Worm (Caenorhabditis elegans) whole organism, L3 larva: ENCODE results near the gene K08H2.2.

Experiments
- R02D3.7 ChIP-seq: fragments of 150-350 bp; optimal IDR thresholded peaks from 2 replicates; lab custom pipeline; 2014; ENCODE audit warnings: missing biosample characterization, missing genetic modification characterization
- aly-2 ChIP-seq: fragments of 150-350 bp; optimal IDR thresholded peaks from 2 replicates; lab custom pipeline; 2014; ENCODE audit warnings: missing biosample characterization, missing genetic modification characterization
- ama-1 ChIP-seq: fragments of 150-350 bp; optimal IDR thresholded peaks from 2 replicates; lab custom pipeline; 2018
- ceh-16 ChIP-seq: sonication (generic microtip); optimal IDR thresholded peaks from 2 replicates; lab custom pipeline; 2017; ENCODE audit warnings: missing biosample characterization, missing genetic modification characterization
- ceh-82 ChIP-seq: fragments of 150-350 bp; optimal IDR thresholded peaks from 2 replicates; lab custom pipeline; 2014; ENCODE audit warnings: missing biosample characterization, missing genetic modification characterization
- egl-5 ChIP-seq: fragments of 150-350 bp; optimal IDR thresholded peaks from 2 replicates; lab custom pipeline; 2017; ENCODE audit warnings: missing biosample characterization, missing genetic modification reagents, missing genetic modification characterization, inconsistent platforms
- elt-2 ChIP-seq: sonication (generic microtip); optimal IDR thresholded peaks from 2 replicates; lab custom pipeline; 2016; ENCODE audit warnings: missing genetic modification reagents, mild to moderate bottlenecking, missing genetic modification characterization, missing compliant biosample characterization
- elt-3 ChIP-seq, 3 experiments: fragments of 150-350 bp in 1 of 3; sonication (generic microtip) in 2 of 3; optimal IDR thresholded peaks; 2 replicates in 2 of 3; 4 replicates in 1 of 3; lab custom pipeline; 2014 to 2017; ENCODE audit warnings: missing biosample characterization in 3 of 3, missing genetic modification characterization in 3 of 3
- fkh-10 ChIP-seq: sonication (generic microtip); optimal IDR thresholded peaks from 2 replicates; lab custom pipeline; 2017; ENCODE audit warnings: missing biosample characterization, missing genetic modification reagents, missing genetic modification characterization
- hmg-11 ChIP-seq: sonication (generic microtip); optimal IDR thresholded peaks from 2 replicates; lab custom pipeline; 2016; ENCODE audit warnings: missing genetic modification characterization, missing compliant biosample characterization
- lin-15B ChIP-seq: fragments of 150-350 bp; optimal IDR thresholded peaks from 2 replicates; lab custom pipeline; 2014; ENCODE audit warnings: missing biosample characterization, missing genetic modification characterization
- lin-39 ChIP-seq: fragments of 150-350 bp; optimal IDR thresholded peaks from 2 replicates; lab custom pipeline; 2018; ENCODE audit warnings: missing biosample characterization, missing genetic modification reagents, missing genetic modification characterization
- nfya-1 ChIP-seq: sonication (generic microtip); optimal IDR thresholded peaks from 2 replicates; lab custom pipeline; 2017; ENCODE audit warnings: missing genetic modification characterization, mild to moderate bottlenecking, missing compliant biosample characterization, antibody characterized with exemption, moderate library complexity; ENCODE audit not compliant: insufficient read depth
- nhr-11 ChIP-seq: fragments of 150-350 bp; optimal IDR thresholded peaks from 2 replicates; lab custom pipeline; 2014; ENCODE audit warnings: missing biosample characterization, missing genetic modification characterization
- nhr-237 ChIP-seq: fragments of 150-350 bp; optimal IDR thresholded peaks from 2 replicates; lab custom pipeline; 2014; ENCODE audit warnings: missing biosample characterization, missing genetic modification characterization
- nhr-43 ChIP-seq: sonication (generic microtip); optimal IDR thresholded peaks from 2 replicates; lab custom pipeline; 2016; ENCODE audit warnings: mild to moderate bottlenecking, missing genetic modification characterization, missing compliant biosample characterization; ENCODE audit not compliant: poor library complexity, severe bottlenecking
- nhr-67 ChIP-seq: fragments of 150-350 bp; optimal IDR thresholded peaks from 2 replicates; lab custom pipeline; 2014; ENCODE audit warnings: missing biosample characterization, missing genetic modification characterization
- nhr-76 ChIP-seq: fragments of 150-350 bp; sonication (generic microtip); optimal IDR thresholded peaks from 5 replicates; lab custom pipeline; 2014; ENCODE audit warnings: missing biosample characterization, missing genetic modification characterization
- nhr-77 ChIP-seq: fragments of 150-350 bp; optimal IDR thresholded peaks from 2 replicates; lab custom pipeline; 2014; ENCODE audit warnings: missing biosample characterization, missing genetic modification characterization
- pha-4 ChIP-seq: fragments of 150-350 bp; optimal IDR thresholded peaks from 2 replicates; lab custom pipeline; 2014; ENCODE audit warnings: missing biosample characterization, missing genetic modification reagents, missing genetic modification characterization
- pqm-1 ChIP-seq: fragments of 150-350 bp; optimal IDR thresholded peaks from 2 replicates; lab custom pipeline; 2017; ENCODE audit warnings: missing biosample characterization, missing genetic modification characterization, inconsistent platforms
- snpc-4 ChIP-seq: fragments of 150-350 bp; optimal IDR thresholded peaks from 2 replicates; lab custom pipeline; 2014; ENCODE audit warnings: missing biosample characterization, missing genetic modification characterization
- unc-39 ChIP-seq: sonication (generic microtip); optimal IDR thresholded peaks from 4 replicates; lab custom pipeline; 2017; ENCODE audit warnings: missing biosample characterization, missing genetic modification characterization
- unc-62 ChIP-seq: fragments of 150-350 bp; sonication (generic microtip); optimal IDR thresholded peaks from 4 replicates; lab custom pipeline; 2014; ENCODE audit warnings: missing biosample characterization, missing genetic modification reagents, missing genetic modification characterization

Gene K08H2.2

DNA sequence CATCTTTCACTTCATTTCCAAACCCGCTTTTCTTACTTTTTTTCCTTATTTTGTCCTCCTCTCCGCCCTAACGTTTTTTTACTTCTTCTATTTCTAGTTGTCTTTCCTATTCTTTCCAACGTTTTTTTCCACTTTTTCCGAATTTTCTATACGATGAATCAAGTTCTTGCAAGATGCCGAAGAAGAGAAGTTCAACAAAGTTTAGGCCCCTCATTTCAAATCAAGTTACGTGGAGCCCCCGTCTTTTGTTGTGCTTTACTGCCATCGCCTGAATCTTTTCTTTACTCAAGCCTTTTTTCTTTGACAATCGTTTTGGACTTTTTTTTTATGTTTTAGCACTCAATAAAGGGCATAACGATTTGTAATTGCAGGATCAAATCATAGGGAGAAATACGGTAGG lies 33.4 kb downstream of the K08H2.2 start, which contains the start of gene unc-9:
unc-9 (plus strand) TSS at position 370 of the 400 bp plus-strand sequence.
- TF ChIP-seq aly-2 (tag; lab: Kevin White, UChicago), result no peak
- TF ChIP-seq fkh-10, result peak; percentile 67
- TF ChIP-seq elt-3 (tag; optimal IDR thresholded peaks at IDR 0.05; lab: Kevin White, UChicago), result no peak
- TF ChIP-seq hmg-11 (tag; lab: Kevin White, UChicago), result no peak

ce11 chrX:13200312-13200711 lies 34.5 kb downstream of the K08H2.2 start:
- peak; percentile 69 for TF ChIP-seq egl-5
- TF ChIP-seq nhr-11 (tag; lab: Kevin White, UChicago), result no peak

ce11 chrX:13198134-13198533 lies 36.6 kb downstream of the K08H2.2 start:
- TF ChIP-seq ceh-16 (tag; lab: Kevin White, UChicago) (no peak), nhr-237 (tag; lab: Kevin White, UChicago) (no peak), unc-62 (GFP tag; lab: Kevin White, UChicago) (no peak), lin-39 (tag; lab: Kevin White, UChicago) (peak; percentile 0), nhr-76 (tag; lab: Kevin White, UChicago) (no peak), pqm-1 (tag; lab: Kevin White, UChicago) (no peak), lin-15B (tag; lab: Kevin White, UChicago) (no peak), R02D3.7 (tag; lab: Kevin White, UChicago) (no peak), fkh-10 (peak; percentile 29)

ce11 chrX:13190912-13191311 lies 43.9 kb downstream of the K08H2.2 start, which contains the start of gene gpa-6:
TSS of gene gpa-6 (plus strand) at chrX:13191212.
- TF ChIP-seq nfya-1 (tag; lab: Kevin White, UChicago) (no peak), nhr-76 (tag; lab: Kevin White, UChicago) (no peak), ceh-82 (tag; lab: Kevin White, UChicago) (no peak), aly-2 (tag; lab: Kevin White, UChicago) (no peak), pha-4 (tag; lab: Kevin White, UChicago) (no peak)

- no peak for TF ChIP-seq elt-2
- no peak for TF ChIP-seq snpc-4 (tag; lab: Kevin White, UChicago)
- no peak for TF ChIP-seq nhr-67 (tag; lab: Kevin White, UChicago)
- TF ChIP-seq aly-2 (tag; lab: Kevin White, UChicago), result no peak
- TF ChIP-seq nhr-43, result no peak
- TF ChIP-seq ama-1 (lab: Kevin White, UChicago), result no peak
- no peak for TF ChIP-seq unc-39 (tag; lab: Kevin White, UChicago)
- TF ChIP-seq nhr-77, result no peak
Observed at ce11 chrX:13189861-13190260, 44.9 kb downstream of the K08H2.2 start, which contains the start of gene cwp-5. TSS of gene cwp-5 (minus strand) at chrX:13189961.
